Fruit fly (Drosophila melanogaster): ENCODE results near the gene kto.

The kto gene

dm6 chr3L:19794203-19794802 is 42.1 kb upstream of the kto start (continued):
- TF ChIP-seq Rx (GFP tag; IDR thresholded peaks at IDR 0.05) (peak; percentile 7; the same call in 1 of the 2 replicates), Doc2 (GFP tag; IDR thresholded peaks at IDR 0.05) (no peak), CkIIα-i1 (GFP tag; IDR thresholded peaks at IDR 0.05) (no peak), CG10267 (tag; optimal IDR thresholded peaks at IDR 0.05) (peak; percentile 77), CG10209 (GFP tag; optimal IDR thresholded peaks at IDR 0.05) (peak; percentile 88), CG8765 (GFP tag; IDR thresholded peaks at IDR 0.05) (no peak), scrt (GFP tag; optimal IDR thresholded peaks at IDR 0.05) (peak; percentile 76), CG6272 (GFP tag; IDR thresholded peaks at IDR 0.05) (peak; percentile 64; the same call in 1 of the 2 replicates), Dbx (GFP tag; IDR thresholded peaks at IDR 0.05) (peak; percentile 78), Vsx1 (GFP tag; optimal IDR thresholded peaks at IDR 0.05) (no peak), ttk (GFP tag; IDR thresholded peaks at IDR 0.05) (no peak; the same call in 1 of the 2 replicates), slp2 (GFP tag; optimal IDR thresholded peaks at IDR 0.05) (peak; percentile 73), bbx (GFP tag; IDR thresholded peaks at IDR 0.05; ENCODE audit: partially characterized antibody) (peak; percentile 62; the same call in 1 of the 2 replicates), CG1792 (GFP tag; optimal IDR thresholded peaks at IDR 0.05) (peak; percentile 53), CG2202 (tag; optimal IDR thresholded peaks at IDR 0.05) (peak; percentile 53), Hmr (GFP tag; optimal IDR thresholded peaks at IDR 0.05) (peak; percentile 90), CG31388 (GFP tag; optimal IDR thresholded peaks at IDR 0.05) (no peak), peb (GFP tag; IDR thresholded peaks at IDR 0.05) (peak; percentile 12; the same call in 1 of the 2 replicates), Mad (GFP tag; optimal IDR thresholded peaks at IDR 0.05) (peak; percentile 78), fd64A (GFP tag; optimal IDR thresholded peaks at IDR 0.05) (peak; percentile 55), Dad (GFP tag; optimal IDR thresholded peaks at IDR 0.05) (peak; percentile 35), Scr (GFP tag; IDR thresholded peaks at IDR 0.05; ENCODE audit: partially characterized antibody) (no peak; the same call in 1 of the 2 replicates), CG18011 (GFP tag; optimal IDR thresholded peaks at IDR 0.05) (peak; percentile 74), sisA (GFP tag; IDR thresholded peaks at IDR 0.05) (peak; percentile 68), CG17186 (GFP tag; optimal IDR thresholded peaks at IDR 0.05) (peak; percentile 33), YL-1 (GFP tag; optimal IDR thresholded peaks at IDR 0.05) (peak; percentile 68), HmgD (GFP tag; optimal IDR thresholded peaks at IDR 0.05) (peak; percentile 31), caup (GFP tag; optimal IDR thresholded peaks at IDR 0.05; ENCODE audit: severe bottlenecking) (peak; percentile 91), CG14441 (GFP tag; IDR thresholded peaks at IDR 0.05) (peak; percentile 57), nom (GFP tag; optimal IDR thresholded peaks at IDR 0.05) (peak; percentile 78), tgo (GFP tag; IDR thresholded peaks at IDR 0.05) (peak; percentile 74), Ada2b (GFP tag; IDR thresholded peaks at IDR 0.05) (peak; percentile 69), CG10321 (GFP tag; IDR thresholded peaks at IDR 0.05) (0 out of 2 replicates have a peak, but pooled peaks have one; percentile 35), esg (GFP tag; conservative IDR thresholded peaks at IDR 0.05) (peak; percentile 57), CG31224 (GFP tag; IDR thresholded peaks at IDR 0.05) (peak; percentile 58; the same call in 1 of the 2 replicates), trem (tag; optimal IDR thresholded peaks at IDR 0.05) (peak; percentile 74), Chrac-16 (GFP tag; optimal IDR thresholded peaks at IDR 0.05) (peak; percentile 76), CG4707 (GFP tag; optimal IDR thresholded peaks at IDR 0.05) (peak; percentile 81), eve (GFP tag; optimal IDR thresholded peaks at IDR 0.05) (no peak), CG13287 (GFP tag; IDR thresholded peaks at IDR 0.05; ENCODE audit: partially characterized antibody) (peak; percentile 7; the same call in 1 of the 2 replicates), CG17359 (tag; optimal IDR thresholded peaks at IDR 0.05) (peak; percentile 79), CG12744 (GFP tag; optimal IDR thresholded peaks at IDR 0.05) (peak; percentile 54), CG4404 (GFP tag; IDR thresholded peaks at IDR 0.05) (0 out of 2 replicates have a peak, but pooled peaks have one; percentile 32), CG33557 (GFP tag; optimal IDR thresholded peaks at IDR 0.05) (peak; percentile 72), cg (GFP tag; optimal IDR thresholded peaks at IDR 0.05) (peak; percentile 87), CG2678 (tag; optimal IDR thresholded peaks at IDR 0.05) (peak; percentile 94), CG9437 (GFP tag; optimal IDR thresholded peaks at IDR 0.05) (peak; percentile 89), CG15601 (tag; optimal IDR thresholded peaks at IDR 0.05) (peak; percentile 72)

All from whole organism, embryonic.